Worm (Caenorhabditis elegans) whole organism, L1 larva: Measurements from ENCODE around the gene C06A6.2.

Experiments
- C04F5.9 ChIP-seq: sonication (generic microtip); optimal IDR thresholded peaks from 2 replicates; lab custom pipeline; 2016; ENCODE audit warnings: missing genetic modification characterization, missing compliant biosample characterization
- C16A3.4 ChIP-seq: fragments of 150-350 bp; optimal IDR thresholded peaks from 2 replicates; lab custom pipeline; 2014; ENCODE audit warnings: missing biosample characterization, missing genetic modification characterization
- F16B12.6 ChIP-seq: fragments of 150-350 bp; optimal IDR thresholded peaks from 2 replicates; lab custom pipeline; 2014; ENCODE audit warnings: missing biosample characterization, missing genetic modification characterization
- aly-2 ChIP-seq: fragments of 150-350 bp; optimal IDR thresholded peaks from 2 replicates; lab custom pipeline; 2014; ENCODE audit warnings: missing biosample characterization, missing genetic modification characterization
- ama-1 ChIP-seq: fragments of 150-350 bp; optimal IDR thresholded peaks from 2 replicates; lab custom pipeline; 2014
- blmp-1 ChIP-seq: fragments of 150-350 bp; optimal IDR thresholded peaks from 2 replicates; lab custom pipeline; 2014; ENCODE audit warnings: missing biosample characterization, missing genetic modification characterization
- ceh-63 ChIP-seq: fragments of 200-800 bp; sonication (Bioruptor generic); optimal IDR thresholded peaks from 2 replicates; lab custom pipeline; 2018; ENCODE audit warnings: mild to moderate bottlenecking, missing genetic modification characterization, missing compliant biosample characterization
- ceh-82 ChIP-seq, 3 experiments: fragments of 150-350 bp in 1 of 3; sonication (generic microtip) in 2 of 3; optimal IDR thresholded peaks; 2 replicates each; lab custom pipeline; 2014 to 2017; ENCODE audit warnings: missing biosample characterization in 3 of 3, missing genetic modification characterization in 3 of 3
- ceh-88 ChIP-seq: fragments of 200-800 bp; sonication (Bioruptor generic); IDR thresholded peaks from 2 replicates; pipeline ENCODE4 v1.3.6; 2022; ENCODE audit warnings: missing genetic modification characterization, missing compliant biosample characterization
- ceh-90 ChIP-seq: sonication (generic microtip); optimal IDR thresholded peaks from 2 replicates; lab custom pipeline; 2016; ENCODE audit warnings: missing genetic modification characterization, missing compliant biosample characterization
- ces-1 ChIP-seq: fragments of 150-350 bp; optimal IDR thresholded peaks from 2 replicates; lab custom pipeline; 2014; ENCODE audit warnings: missing biosample characterization, missing genetic modification reagents, missing genetic modification characterization
- efl-1 ChIP-seq, 4 experiments: fragments of 150-350 bp; optimal IDR thresholded peaks in 3 of 4; peaks in 1 of 4; 1 replicate in 1 of 4; 2 replicates in 3 of 4; lab custom pipeline; 2014; ENCODE audit warnings: missing biosample characterization in 2 of 4, missing genetic modification characterization in 2 of 4, missing genetic modification reagents in 2 of 4
- efl-3 ChIP-seq: fragments of 200-800 bp; sonication (Bioruptor generic); optimal IDR thresholded peaks from 2 replicates; lab custom pipeline; 2018; ENCODE audit warnings: mild to moderate bottlenecking, missing genetic modification characterization, missing compliant biosample characterization
- elt-2 ChIP-seq: sonication (generic microtip); optimal IDR thresholded peaks from 2 replicates; lab custom pipeline; 2016; ENCODE audit warnings: missing genetic modification characterization, mild to moderate bottlenecking, inconsistent platforms, missing compliant biosample characterization, missing genetic modification reagents
- fkh-10 ChIP-seq: sonication (generic microtip); optimal IDR thresholded peaks from 2 replicates; lab custom pipeline; 2017; ENCODE audit warnings: missing biosample characterization, missing genetic modification reagents, missing genetic modification characterization
- fkh-4 ChIP-seq: sonication (generic microtip); optimal IDR thresholded peaks from 2 replicates; lab custom pipeline; 2016; ENCODE audit warnings: missing compliant biosample characterization, missing genetic modification characterization, borderline replicate concordance
- grh-1 ChIP-seq: fragments of 200-800 bp; sonication (Bioruptor generic); IDR thresholded peaks from 2 replicates; pipeline ENCODE4 v1.3.6; 2022; ENCODE audit warnings: missing genetic modification reagents, missing genetic modification characterization, missing compliant biosample characterization
- hlh-4 ChIP-seq: sonication (generic microtip); optimal IDR thresholded peaks from 2 replicates; lab custom pipeline; 2016; ENCODE audit warnings: mild to moderate bottlenecking, missing genetic modification characterization, missing compliant biosample characterization
- hpl-2 ChIP-seq: fragments of 150-350 bp; optimal IDR thresholded peaks from 2 replicates; lab custom pipeline; 2014; ENCODE audit warnings: missing biosample characterization, missing genetic modification reagents, missing genetic modification characterization
- isw-1 ChIP-seq: fragments of 200-800 bp; sonication (Bioruptor generic); IDR thresholded peaks from 2 replicates; pipeline ENCODE4 v1.3.6; 2022; ENCODE audit warnings: missing genetic modification characterization, missing compliant biosample characterization
- lin-13 ChIP-seq: fragments of 150-350 bp; optimal IDR thresholded peaks from 2 replicates; lab custom pipeline; 2014; ENCODE audit warnings: missing biosample characterization, missing genetic modification reagents, missing genetic modification characterization
- lin-35 ChIP-seq, 2 experiments: fragments of 150-350 bp; optimal IDR thresholded peaks; 2 replicates each; lab custom pipeline; 2014; ENCODE audit warnings: missing biosample characterization in 2 of 2, missing genetic modification characterization in 2 of 2, missing genetic modification reagents in 2 of 2
- lsy-2 ChIP-seq, 2 experiments: fragments of 150-350 bp; optimal IDR thresholded peaks; 2 replicates each; lab custom pipeline; 2014; ENCODE audit warnings: missing biosample characterization in 2 of 2, missing genetic modification characterization in 2 of 2
- mab-9 ChIP-seq: fragments of 200-800 bp; sonication (Bioruptor generic); IDR thresholded peaks from 2 replicates; pipeline ENCODE4 v1.3.6; 2022; ENCODE audit warnings: missing genetic modification reagents, missing genetic modification characterization, missing compliant biosample characterization
- mdl-1 ChIP-seq, 2 experiments: fragments of 150-350 bp; optimal IDR thresholded peaks; 2 replicates each; lab custom pipeline; 2014 to 2017; ENCODE audit warnings: missing biosample characterization in 2 of 2, missing genetic modification characterization in 2 of 2, inconsistent platforms in 1 of 2
- mef-2 ChIP-seq: fragments of 150-350 bp; optimal IDR thresholded peaks from 2 replicates; lab custom pipeline; 2014; ENCODE audit warnings: missing biosample characterization, missing genetic modification characterization
- nhr-19 ChIP-seq: fragments of 200-800 bp; sonication (Bioruptor generic); conservative IDR thresholded peaks from 2 replicates; pipeline ENCODE4 v1.3.6; 2022; ENCODE audit warnings: missing genetic modification characterization, missing compliant biosample characterization
- nhr-20 ChIP-seq: sonication (generic microtip); optimal IDR thresholded peaks from 2 replicates; lab custom pipeline; 2016; ENCODE audit warnings: mild to moderate bottlenecking, missing genetic modification characterization, missing compliant biosample characterization
- nhr-237 ChIP-seq: fragments of 150-350 bp; optimal IDR thresholded peaks from 2 replicates; lab custom pipeline; 2014; ENCODE audit warnings: missing biosample characterization, missing genetic modification characterization
- nhr-47 ChIP-seq: sonication (generic microtip); optimal IDR thresholded peaks from 2 replicates; lab custom pipeline; 2016; ENCODE audit warnings: mild to moderate bottlenecking, missing genetic modification characterization, moderate library complexity, missing compliant biosample characterization
- nhr-84 ChIP-seq: sonication (generic microtip); optimal IDR thresholded peaks from 2 replicates; lab custom pipeline; 2017; ENCODE audit warnings: missing biosample characterization, missing genetic modification characterization
- nhr-85 ChIP-seq: sonication (generic microtip); peaks from one replicate; lab custom pipeline; 2016; ENCODE audit warnings: missing genetic modification characterization, inconsistent platforms, missing compliant biosample characterization
- pag-3 ChIP-seq: sonication (generic microtip); optimal IDR thresholded peaks from 2 replicates; lab custom pipeline; 2017; ENCODE audit warnings: missing genetic modification characterization, mild to moderate bottlenecking, missing compliant biosample characterization, antibody characterized with exemption, borderline replicate concordance; ENCODE audit not compliant: insufficient read depth
- rnt-1 ChIP-seq: sonication (generic microtip); optimal IDR thresholded peaks from 2 replicates; lab custom pipeline; 2016; ENCODE audit warnings: mild to moderate bottlenecking, missing genetic modification characterization, moderate library complexity, missing compliant biosample characterization
- sox-4 ChIP-seq: sonication (generic microtip); optimal IDR thresholded peaks from 2 replicates; lab custom pipeline; 2016; ENCODE audit warnings: missing genetic modification characterization, missing compliant biosample characterization
- sptf-1 ChIP-seq: fragments of 150-350 bp; optimal IDR thresholded peaks from 2 replicates; lab custom pipeline; 2014; ENCODE audit warnings: missing biosample characterization, missing genetic modification characterization
- sup-37 ChIP-seq: fragments of 200-800 bp; sonication (Bioruptor generic); optimal IDR thresholded peaks from 2 replicates; lab custom pipeline; 2018; ENCODE audit warnings: mild to moderate bottlenecking, missing genetic modification characterization, missing compliant biosample characterization
- tbx-2 ChIP-seq: sonication (generic microtip); optimal IDR thresholded peaks from 2 replicates; lab custom pipeline; 2016; ENCODE audit warnings: missing genetic modification characterization, missing compliant biosample characterization
- tlp-1 ChIP-seq: fragments of 150-350 bp; optimal IDR thresholded peaks from 2 replicates; lab custom pipeline; 2014; ENCODE audit warnings: missing biosample characterization, missing genetic modification characterization
- unc-130 ChIP-seq: fragments of 150-350 bp; optimal IDR thresholded peaks from 2 replicates; lab custom pipeline; 2017; ENCODE audit warnings: missing biosample characterization, missing genetic modification characterization, inconsistent platforms
- unc-30 ChIP-seq: sonication (generic microtip); optimal IDR thresholded peaks from 2 replicates; lab custom pipeline; 2017; ENCODE audit warnings: missing biosample characterization, missing genetic modification characterization
- unc-62 ChIP-seq: fragments of 150-350 bp; optimal IDR thresholded peaks from 2 replicates; lab custom pipeline; 2014; ENCODE audit warnings: missing biosample characterization, missing genetic modification reagents, missing genetic modification characterization
- unc-86 ChIP-seq: sonication (generic microtip); optimal IDR thresholded peaks from 2 replicates; lab custom pipeline; 2016; ENCODE audit warnings: missing genetic modification characterization, missing compliant biosample characterization
- unc-98 ChIP-seq: fragments of 200-800 bp; sonication (Bioruptor generic); IDR thresholded peaks from 2 replicates; pipeline ENCODE4 v1.3.6; 2022; ENCODE audit warnings: missing genetic modification characterization, missing compliant biosample characterization
- xbp-1 ChIP-seq: sonication (generic microtip); optimal IDR thresholded peaks from 2 replicates; lab custom pipeline; 2016; ENCODE audit warnings: missing genetic modification characterization, missing compliant biosample characterization
- zag-1 ChIP-seq: fragments of 150-350 bp; optimal IDR thresholded peaks from 2 replicates; lab custom pipeline; 2014; ENCODE audit warnings: missing biosample characterization, missing genetic modification characterization
- zip-4 ChIP-seq: fragments of 200-800 bp; sonication (Bioruptor generic); optimal IDR thresholded peaks from 2 replicates; lab custom pipeline; 2018; ENCODE audit warnings: mild to moderate bottlenecking, missing genetic modification characterization, moderate library complexity, missing compliant biosample characterization
- ztf-4 ChIP-seq: fragments of 150-350 bp; optimal IDR thresholded peaks from 2 replicates; lab custom pipeline; 2014; ENCODE audit warnings: missing biosample characterization, missing genetic modification characterization

The C06A6.2 gene

ce11 chrIV:7816402-7817102 is 29.9 kb upstream of the C06A6.2 start (continued):
- TF ChIP-seq pag-3 (tag; lab: Kevin White, UChicago) (no peak), ceh-63 (GFP tag; lab: Kevin White, UChicago) (no peak), blmp-1 (tag; lab: Kevin White, UChicago) (peak; percentile 28), nhr-47 (tag; lab: Kevin White, UChicago) (peak; percentile 68), nhr-19 (peak; percentile 44), nhr-85 (peak; percentile 91), hpl-2 (no peak), F16B12.6 (no peak), lsy-2 (tag; optimal IDR thresholded peaks at IDR 0.05; lab: Kevin White, UChicago) (peak; percentile 10 to 53), efl-3 (GFP tag; lab: Kevin White, UChicago) (no peak), nhr-237 (tag; lab: Kevin White, UChicago) (no peak), elt-2 (tag; lab: Kevin White, UChicago) (peak; percentile 22), lin-35 (GFP tag; optimal IDR thresholded peaks at IDR 0.05; lab: Kevin White, UChicago) (peak; percentile 74 to 93), ceh-88 (GFP tag; lab: Robert Waterston, UW) (no peak; the same call in 1 of the 2 replicates), ceh-82 (tag; optimal IDR thresholded peaks at IDR 0.05; lab: Kevin White, UChicago) (no peak), fkh-10 (no peak), lin-13 (GFP tag; lab: Kevin White, UChicago) (no peak), unc-86 (no peak), rnt-1 (tag; lab: Kevin White, UChicago) (peak; percentile 86), sptf-1 (tag; lab: Kevin White, UChicago) (no peak), zag-1 (tag; lab: Kevin White, UChicago) (no peak), grh-1 (peak; percentile 73), nhr-84 (no peak), mab-9 (GFP tag; lab: Robert Waterston, UW) (no peak; the same call in 1 of the 2 replicates), sox-4 (tag; lab: Kevin White, UChicago) (peak; percentile 64), mef-2 (tag; lab: Kevin White, UChicago) (no peak), nhr-20 (tag; lab: Kevin White, UChicago) (peak; percentile 41), unc-98 (GFP tag; lab: Robert Waterston, UW) (no peak), tlp-1 (tag; lab: Kevin White, UChicago) (no peak), unc-62 (GFP tag; lab: Kevin White, UChicago) (no peak), zip-4 (no peak), tbx-2 (tag; lab: Kevin White, UChicago) (peak; percentile 51), sup-37 (GFP tag; lab: Kevin White, UChicago) (no peak), ztf-4 (no peak), aly-2 (no peak), mdl-1 (tag; optimal IDR thresholded peaks at IDR 0.05; lab: Kevin White, UChicago) (no peak), ceh-90 (tag; lab: Kevin White, UChicago) (peak; percentile 82), hlh-4 (tag; lab: Kevin White, UChicago) (no peak), fkh-4 (tag; lab: Kevin White, UChicago) (peak; percentile 60), xbp-1 (peak; percentile 49), C16A3.4 (tag; lab: Kevin White, UChicago) (no peak), C04F5.9 (peak; percentile 40), ces-1 (no peak), efl-1 (optimal IDR thresholded peaks at IDR 0.05; lab: Kevin White, UChicago) (peak; percentile 53 to 89), efl-1 (GFP tag; optimal IDR thresholded peaks at IDR 0.05 in 1 of 2; lab: Kevin White, UChicago) (peak; percentile 87 to 99), unc-30 (no peak), isw-1 (GFP tag; lab: Robert Waterston, UW) (peak; percentile 5; the same call in 1 of the 2 replicates), ama-1 (lab: Kevin White, UChicago) (no peak), unc-130 (tag; lab: Kevin White, UChicago) (peak; percentile 3)
